Worm (Caenorhabditis elegans): ENCODE results near the gene ifc-1.

DNA sequence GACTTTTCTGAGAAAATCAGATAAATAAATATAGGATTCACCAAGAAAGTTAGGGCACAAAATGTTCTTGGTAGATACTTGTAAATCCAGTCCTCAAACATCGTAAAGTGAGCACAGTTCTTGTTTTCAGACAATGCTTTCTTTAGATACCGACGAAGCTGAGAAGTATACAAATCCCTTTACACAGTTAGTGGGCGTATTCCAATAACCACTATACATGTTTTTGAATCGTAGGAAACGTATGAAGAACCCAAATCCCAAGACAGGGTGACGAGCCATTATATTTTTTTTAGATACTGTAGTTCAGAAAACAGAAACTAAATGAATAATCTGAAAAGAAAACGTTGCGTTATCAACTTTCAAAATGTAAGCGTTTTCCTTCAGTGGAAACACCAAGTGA lies 35.4 kb upstream of the ifc-1 start, which contains the start of gene srj-44:
- TF ChIP-seq ama-1 (optimal IDR thresholded peaks at IDR 0.05) (no peak), ceh-16 (tag; optimal IDR thresholded peaks at IDR 0.05) (no peak), nhr-23 (tag; optimal IDR thresholded peaks at IDR 0.05) (no peak), pqm-1 (tag; optimal IDR thresholded peaks at IDR 0.05) (no peak), snpc-4 (tag; optimal IDR thresholded peaks at IDR 0.05) (no peak), nhr-11 (tag; optimal IDR thresholded peaks at IDR 0.05) (no peak), nfya-1 (tag; optimal IDR thresholded peaks at IDR 0.05; ENCODE audit: insufficient read depth) (no peak), nhr-76 (tag; optimal IDR thresholded peaks at IDR 0.05) (no peak), nhr-28 (tag; optimal IDR thresholded peaks at IDR 0.05) (no peak), fos-1 (tag; optimal IDR thresholded peaks at IDR 0.05) (no peak), ceh-28 (tag; optimal IDR thresholded peaks at IDR 0.05) (no peak), aly-2 (tag; optimal IDR thresholded peaks at IDR 0.05) (no peak), lin-39 (tag; optimal IDR thresholded peaks at IDR 0.05) (no peak), unc-39 (tag; optimal IDR thresholded peaks at IDR 0.05) (no peak)
